Worm (Caenorhabditis elegans) whole organism, mixed stage, embryonic: Measurements from ENCODE around the gene soc-2.

Source experiments
- ces-1 ChIP-seq: fragments of 150-350 bp; optimal IDR thresholded peaks from 2 replicates; lab custom pipeline; 2014; ENCODE audit warnings: missing biosample characterization, missing genetic modification reagents, missing genetic modification characterization
- drap-1 ChIP-seq: fragments of 200-800 bp; sonication (Bioruptor generic); optimal IDR thresholded peaks from 3 replicates; lab custom pipeline; 2018; ENCODE audit warnings: mild to moderate bottlenecking, missing genetic modification characterization, missing compliant biosample characterization
- elt-1 ChIP-seq: sonication (generic microtip); optimal IDR thresholded peaks from 2 replicates; lab custom pipeline; 2017; ENCODE audit warnings: missing genetic modification characterization, mild to moderate bottlenecking, missing compliant biosample characterization, antibody characterized with exemption, moderate library complexity, borderline replicate concordance; ENCODE audit not compliant: insufficient read depth
- pha-4 ChIP-seq: fragments of 150-350 bp; optimal IDR thresholded peaks from 2 replicates; lab custom pipeline; 2018; ENCODE audit warnings: missing biosample characterization, missing genetic modification reagents, missing genetic modification characterization
- snpc-4 ChIP-seq: fragments of 150-350 bp; optimal IDR thresholded peaks from 2 replicates; lab custom pipeline; 2014; ENCODE audit warnings: missing biosample characterization, missing genetic modification characterization
- unc-62 ChIP-seq: fragments of 150-350 bp; optimal IDR thresholded peaks from 2 replicates; lab custom pipeline; 2014; ENCODE audit warnings: missing biosample characterization, missing genetic modification reagents, missing genetic modification characterization
- ztf-11 ChIP-seq: fragments of 150-350 bp; optimal IDR thresholded peaks from 2 replicates; lab custom pipeline; 2014; ENCODE audit warnings: missing biosample characterization, missing genetic modification characterization

ce11 chrIV:5200813-5201212 is 48.5 kb upstream of the soc-2 start:
- no peak for TF ChIP-seq unc-62 (GFP tag; lab: Kevin White, UChicago)
- no peak for TF ChIP-seq drap-1 (GFP tag; lab: Kevin White, UChicago)
- TF ChIP-seq pha-4 (tag; lab: Kevin White, UChicago) = no peak
- TF ChIP-seq snpc-4 (tag; lab: Kevin White, UChicago) = no peak
- TF ChIP-seq ztf-11 = no peak
- no peak for TF ChIP-seq elt-1 (tag; lab: Kevin White, UChicago)
- TF ChIP-seq ces-1 (GFP tag; lab: Kevin White, UChicago) = no peak
